Worm (Caenorhabditis elegans) whole organism, L1 larva: Measurements from ENCODE around the gene nhr-118.

ENCODE experiments used
- aly-2 ChIP-seq: fragments of 150-350 bp; optimal IDR thresholded peaks from 2 replicates; lab custom pipeline; 2014; ENCODE audit warnings: missing biosample characterization, missing genetic modification characterization
- ces-1 ChIP-seq: fragments of 150-350 bp; optimal IDR thresholded peaks from 2 replicates; lab custom pipeline; 2014; ENCODE audit warnings: missing biosample characterization, missing genetic modification reagents, missing genetic modification characterization
- dpl-1 ChIP-seq, 3 experiments: fragments of 150-350 bp in 2 of 3; sonication (generic microtip) in 1 of 3; optimal IDR thresholded peaks; 2 replicates each; lab custom pipeline; 2014 to 2017; ENCODE audit warnings: missing biosample characterization in 3 of 3, missing genetic modification characterization in 3 of 3, missing genetic modification reagents in 3 of 3
- egl-27 ChIP-seq, 2 experiments: fragments of 150-350 bp in 1 of 2; sonication (generic microtip); optimal IDR thresholded peaks; 3 replicates each; lab custom pipeline; 2017 to 2018; ENCODE audit warnings: missing biosample characterization in 2 of 2, missing genetic modification characterization in 2 of 2, missing genetic modification reagents in 2 of 2
- elt-3 ChIP-seq, 6 experiments: fragments of 150-350 bp in 1 of 6; sonication (generic microtip); optimal IDR thresholded peaks; 2 replicates each; lab custom pipeline; 2017 to 2018; ENCODE audit warnings: missing biosample characterization in 6 of 6, missing genetic modification characterization in 6 of 6, inconsistent platforms in 1 of 6
- ets-5 ChIP-seq: fragments of 200-800 bp; sonication (Bioruptor generic); IDR thresholded peaks from 2 replicates; pipeline ENCODE4 v1.3.6; 2022; ENCODE audit warnings: missing genetic modification characterization, missing compliant biosample characterization
- lin-14 ChIP-seq: fragments of 200-800 bp; sonication (Bioruptor generic); optimal IDR thresholded peaks from 2 replicates; lab custom pipeline; 2018; ENCODE audit warnings: mild to moderate bottlenecking, missing genetic modification characterization, moderate library complexity, missing compliant biosample characterization
- mdl-1 ChIP-seq, 2 experiments: fragments of 150-350 bp; optimal IDR thresholded peaks; 2 replicates each; lab custom pipeline; 2014 to 2017; ENCODE audit warnings: missing biosample characterization in 2 of 2, missing genetic modification characterization in 2 of 2, inconsistent platforms in 1 of 2
- nhr-12 ChIP-seq: sonication (generic microtip); optimal IDR thresholded peaks from 2 replicates; lab custom pipeline; 2017; ENCODE audit warnings: missing biosample characterization, missing genetic modification characterization
- nhr-71 ChIP-seq: sonication (generic microtip); optimal IDR thresholded peaks from 2 replicates; lab custom pipeline; 2016; ENCODE audit warnings: mild to moderate bottlenecking, missing genetic modification characterization, moderate library complexity, missing compliant biosample characterization
- unc-30 ChIP-seq: sonication (generic microtip); optimal IDR thresholded peaks from 2 replicates; lab custom pipeline; 2017; ENCODE audit warnings: missing biosample characterization, missing genetic modification characterization
- zag-1 ChIP-seq: fragments of 150-350 bp; optimal IDR thresholded peaks from 2 replicates; lab custom pipeline; 2014; ENCODE audit warnings: missing biosample characterization, missing genetic modification characterization

ce11 chrV:4398127-4398526, 9.5 kb upstream of the nhr-118 start:
- TF ChIP-seq egl-27 (tag; optimal IDR thresholded peaks at IDR 0.05; lab: Kevin White, UChicago) (no peak), lin-14 (no peak), elt-3 (tag; optimal IDR thresholded peaks at IDR 0.05; lab: Kevin White, UChicago) (no peak), nhr-12 (no peak), aly-2 (tag; lab: Kevin White, UChicago) (no peak), unc-30 (tag; lab: Kevin White, UChicago) (no peak), zag-1 (tag; lab: Kevin White, UChicago) (no peak), ces-1 (GFP tag; lab: Kevin White, UChicago) (no peak), nhr-71 (tag; lab: Kevin White, UChicago) (no peak), mdl-1 (tag; optimal IDR thresholded peaks at IDR 0.05; lab: Kevin White, UChicago) (no peak), ets-5 (no peak), dpl-1 (GFP tag; optimal IDR thresholded peaks at IDR 0.05; lab: Kevin White, UChicago) (no peak)
